Fruit fly (Drosophila melanogaster) whole organism, embryonic: ENCODE results near the gene Rpn9.

Experiments
- Bteb2 ChIP-seq: fragments of 200-800 bp; sonication (Bioruptor generic); optimal IDR thresholded peaks from 2 replicates; lab custom pipeline; 2016; ENCODE audit warnings: missing biosample characterization, missing genetic modification characterization
- C15 ChIP-seq: fragments of 200-800 bp; sonication (Bioruptor generic); IDR thresholded peaks from 3 replicates; pipeline ENCODE4 v1.3.6; 2022; ENCODE audit warnings: missing biosample characterization, missing genetic modification characterization
- CG10147 ChIP-seq: fragments of 200-800 bp; sonication (Bioruptor generic); optimal IDR thresholded peaks from 2 replicates; lab custom pipeline; 2019; ENCODE audit warnings: missing biosample characterization, mild to moderate bottlenecking, missing genetic modification characterization, moderate library complexity
- CG10462 ChIP-seq: fragments of 200-800 bp; sonication (Bioruptor generic); optimal IDR thresholded peaks from 2 replicates; lab custom pipeline; 2016; ENCODE audit warnings: missing biosample characterization, missing genetic modification characterization
- CG11398 ChIP-seq: fragments of 200-800 bp; sonication (Bioruptor generic); optimal IDR thresholded peaks from 2 replicates; lab custom pipeline; 2016; ENCODE audit warnings: missing biosample characterization, missing genetic modification characterization
- CG1233 ChIP-seq: fragments of 200-800 bp; sonication (Bioruptor generic); optimal IDR thresholded peaks from 4 replicates; lab custom pipeline; 2018; ENCODE audit warnings: missing biosample characterization, mild to moderate bottlenecking, missing genetic modification characterization
- CG12942 ChIP-seq: fragments of 200-800 bp; sonication (Bioruptor generic); optimal IDR thresholded peaks from 3 replicates; lab custom pipeline; 2016; ENCODE audit warnings: missing biosample characterization, missing genetic modification characterization
- CG13424 ChIP-seq: fragments of 200-800 bp; sonication (Bioruptor generic); optimal IDR thresholded peaks from 2 replicates; lab custom pipeline; 2019; ENCODE audit warnings: missing biosample characterization, mild to moderate bottlenecking, missing genetic modification characterization, moderate library complexity
- CG14667 ChIP-seq: fragments of 200-800 bp; sonication (Bioruptor generic); IDR thresholded peaks from 2 replicates; pipeline ENCODE4 v1.3.6; 2022; ENCODE audit warnings: missing biosample characterization, missing genetic modification characterization
- CG14710 ChIP-seq: fragments of 200-800 bp; sonication (Bioruptor generic); optimal IDR thresholded peaks from 3 replicates; lab custom pipeline; 2019; ENCODE audit warnings: missing biosample characterization, mild to moderate bottlenecking, missing genetic modification characterization, moderate library complexity
- CG17385 ChIP-seq: fragments of 200-800 bp; sonication (Bioruptor generic); optimal IDR thresholded peaks from 3 replicates; lab custom pipeline; 2018; ENCODE audit warnings: missing biosample characterization, mild to moderate bottlenecking, missing genetic modification characterization
- CG3407 ChIP-seq: fragments of 200-800 bp; sonication (Bioruptor generic); optimal IDR thresholded peaks from 2 replicates; lab custom pipeline; 2018; ENCODE audit warnings: missing biosample characterization, mild to moderate bottlenecking, missing genetic modification characterization
- CG4360 ChIP-seq: fragments of 200-800 bp; sonication (Bioruptor generic); IDR thresholded peaks from 2 replicates; pipeline ENCODE4 v1.3.6; 2022; ENCODE audit warnings: missing biosample characterization, missing genetic modification characterization
- CG7271 ChIP-seq: fragments of 200-800 bp; sonication (Bioruptor generic); optimal IDR thresholded peaks from 2 replicates; lab custom pipeline; 2018; ENCODE audit warnings: missing biosample characterization, mild to moderate bottlenecking, missing genetic modification characterization, moderate library complexity
- CG7556 ChIP-seq: fragments of 200-800 bp; sonication (Bioruptor generic); optimal IDR thresholded peaks from 2 replicates; lab custom pipeline; 2017; ENCODE audit warnings: missing biosample characterization, mild to moderate bottlenecking, missing genetic modification characterization
- CG7928 ChIP-seq: fragments of 200-800 bp; sonication (Bioruptor generic); optimal IDR thresholded peaks from 2 replicates; lab custom pipeline; 2017; ENCODE audit warnings: missing biosample characterization, mild to moderate bottlenecking, missing genetic modification characterization
- CG8290 ChIP-seq, 3 experiments: fragments of 200-800 bp; sonication (Bioruptor generic); optimal IDR thresholded peaks; 2 replicates each; lab custom pipeline; 2016 to 2019; ENCODE audit warnings: missing biosample characterization in 3 of 3, missing genetic modification characterization in 3 of 3, mild to moderate bottlenecking in 2 of 3, moderate library complexity in 1 of 3
- CG8359 ChIP-seq: fragments of 200-800 bp; sonication (Bioruptor generic); optimal IDR thresholded peaks from 2 replicates; lab custom pipeline; 2017; ENCODE audit warnings: missing biosample characterization, mild to moderate bottlenecking, missing genetic modification characterization, borderline replicate concordance
- CG9437 ChIP-seq: fragments of 200-800 bp; sonication (Bioruptor generic); optimal IDR thresholded peaks from 2 replicates; lab custom pipeline; 2018; ENCODE audit warnings: missing biosample characterization, mild to moderate bottlenecking, missing genetic modification characterization
- CG9876 ChIP-seq: fragments of 200-800 bp; sonication (Bioruptor generic); optimal IDR thresholded peaks from 2 replicates; lab custom pipeline; 2016; ENCODE audit warnings: missing biosample characterization, missing genetic modification characterization
- Dad ChIP-seq: fragments of 200-800 bp; sonication (Bioruptor generic); optimal IDR thresholded peaks from 3 replicates; lab custom pipeline; 2016; ENCODE audit warnings: missing biosample characterization, missing genetic modification characterization
- Deaf1 ChIP-seq: fragments of 200-800 bp; optimal IDR thresholded peaks from 3 replicates; lab custom pipeline; 2019; ENCODE audit warnings: missing biosample characterization, mild to moderate bottlenecking, missing genetic modification characterization, moderate library complexity
- HLH3B ChIP-seq: fragments of 200-800 bp; sonication (Bioruptor generic); IDR thresholded peaks from 2 replicates; pipeline ENCODE4 v1.3.6; 2022; ENCODE audit warnings: missing biosample characterization, missing genetic modification characterization
- HLH54F ChIP-seq: fragments of 200-800 bp; sonication (Bioruptor generic); optimal IDR thresholded peaks from 3 replicates; lab custom pipeline; 2016; ENCODE audit warnings: missing biosample characterization, missing genetic modification characterization
- Hey ChIP-seq: fragments of 200-800 bp; sonication (Bioruptor generic); optimal IDR thresholded peaks from 3 replicates; lab custom pipeline; 2018; ENCODE audit warnings: missing biosample characterization, mild to moderate bottlenecking, missing genetic modification characterization
- MTF-1 ChIP-seq: fragments of 200-800 bp; sonication (Bioruptor generic); optimal IDR thresholded peaks from 2 replicates; lab custom pipeline; 2018; ENCODE audit warnings: missing biosample characterization, mild to moderate bottlenecking, missing genetic modification characterization, borderline replicate concordance
- Neu2 ChIP-seq: fragments of 200-800 bp; sonication (Bioruptor generic); optimal IDR thresholded peaks from 3 replicates; lab custom pipeline; 2016; ENCODE audit warnings: missing biosample characterization, missing genetic modification characterization, borderline replicate concordance
- Oaz ChIP-seq: fragments of 200-800 bp; sonication (Bioruptor generic); IDR thresholded peaks from 2 replicates; pipeline ENCODE4 v1.3.6; 2022; ENCODE audit warnings: missing biosample characterization, missing genetic modification characterization
- Ravus ChIP-seq: fragments of 200-800 bp; sonication (Bioruptor generic); IDR thresholded peaks from 2 replicates; pipeline ENCODE4 v1.3.6; 2022; ENCODE audit warnings: missing biosample characterization, missing genetic modification characterization
- Spps ChIP-seq: fragments of 200-800 bp; sonication (Bioruptor generic); optimal IDR thresholded peaks from 2 replicates; lab custom pipeline; 2018; ENCODE audit warnings: missing biosample characterization, mild to moderate bottlenecking, missing genetic modification characterization
- Trl ChIP-seq, 3 experiments: fragments of >200 bp in 2 of 3; fragments of 200-800 bp in 1 of 3; sonication (Bioruptor generic) in 1 of 3; optimal IDR thresholded peaks; 2 replicates in 1 of 3; 3 replicates in 2 of 3; lab custom pipeline; 2016 to 2017; ENCODE audit warnings: missing biosample characterization in 1 of 3, missing genetic modification characterization in 1 of 3
- ash1 ChIP-seq: fragments of 200-800 bp; sonication (Bioruptor generic); optimal IDR thresholded peaks from 2 replicates; lab custom pipeline; 2018; ENCODE audit warnings: missing biosample characterization, mild to moderate bottlenecking, missing genetic modification characterization
- chinmo ChIP-seq: fragments of 200-800 bp; sonication (Bioruptor generic); IDR thresholded peaks from 4 replicates; pipeline ENCODE4 v1.3.6; 2022; ENCODE audit warnings: missing biosample characterization, missing genetic modification characterization; ENCODE audit not compliant: partially characterized antibody
- disco-r ChIP-seq: fragments of 200-800 bp; sonication (Bioruptor generic); optimal IDR thresholded peaks from 2 replicates; lab custom pipeline; 2016; ENCODE audit warnings: missing biosample characterization, missing genetic modification characterization
- en ChIP-seq: fragments of 200-800 bp; sonication (Bioruptor generic); optimal IDR thresholded peaks from 2 replicates; lab custom pipeline; 2016; ENCODE audit warnings: missing biosample characterization, missing genetic modification characterization
- her ChIP-seq: fragments of 200-800 bp; sonication (Bioruptor generic); optimal IDR thresholded peaks from 2 replicates; lab custom pipeline; 2016; ENCODE audit warnings: missing biosample characterization, missing genetic modification characterization
- ken ChIP-seq: fragments of 200-800 bp; sonication (Bioruptor generic); IDR thresholded peaks from 3 replicates; pipeline ENCODE4 v1.3.6; 2022; ENCODE audit warnings: missing biosample characterization, missing genetic modification characterization
- knrl ChIP-seq: fragments of 200-800 bp; sonication (Bioruptor generic); IDR thresholded peaks from 3 replicates; pipeline ENCODE4 v1.3.6; 2022; ENCODE audit warnings: missing biosample characterization, missing genetic modification characterization; ENCODE audit not compliant: partially characterized antibody
- lilli ChIP-seq: fragments of 200-800 bp; sonication (Bioruptor generic); optimal IDR thresholded peaks from 3 replicates; lab custom pipeline; 2016; ENCODE audit warnings: missing biosample characterization, missing genetic modification characterization
- nau ChIP-seq: fragments of 200-800 bp; sonication (Bioruptor generic); optimal IDR thresholded peaks from 3 replicates; lab custom pipeline; 2017; ENCODE audit warnings: missing biosample characterization, mild to moderate bottlenecking, missing genetic modification characterization, missing genetic modification reagents
- org-1 ChIP-seq: fragments of 200-800 bp; sonication (Bioruptor generic); optimal IDR thresholded peaks from 2 replicates; lab custom pipeline; 2017; ENCODE audit warnings: missing biosample characterization, missing genetic modification characterization
- prd ChIP-seq, 3 experiments: fragments of >200 bp in 2 of 3; fragments of 200-800 bp in 1 of 3; sonication (Bioruptor generic) in 1 of 3; optimal IDR thresholded peaks in 2 of 3; IDR thresholded peaks in 1 of 3; 2 replicates in 2 of 3; 3 replicates in 1 of 3; pipeline versions ENCODE4 v1.3.6 to Lab custom; 2017 to 2022; ENCODE audit warnings: missing biosample characterization in 1 of 3, missing genetic modification characterization in 1 of 3
- sim ChIP-seq: fragments of 200-800 bp; sonication (Bioruptor generic); IDR thresholded peaks from 2 replicates; pipeline ENCODE4 v1.3.6; 2022; ENCODE audit warnings: missing biosample characterization, missing genetic modification characterization
- tin ChIP-seq: fragments of 200-800 bp; sonication (Bioruptor generic); optimal IDR thresholded peaks from 3 replicates; lab custom pipeline; 2016; ENCODE audit warnings: missing biosample characterization, missing genetic modification characterization
- ttk ChIP-seq: fragments of 200-800 bp; sonication (Bioruptor generic); IDR thresholded peaks from 2 replicates; pipeline ENCODE4 v2.1.2; 2022; ENCODE audit warnings: missing biosample characterization, missing genetic modification characterization
- twi ChIP-seq: fragments of 200-800 bp; optimal IDR thresholded peaks from 2 replicates; lab custom pipeline; 2019; ENCODE audit warnings: missing biosample characterization, mild to moderate bottlenecking, missing genetic modification characterization, moderate library complexity
- vnd ChIP-seq: fragments of 200-800 bp; sonication (Bioruptor generic); IDR thresholded peaks from 3 replicates; pipeline ENCODE4 v1.3.6; 2022; ENCODE audit warnings: missing biosample characterization, missing genetic modification characterization; ENCODE audit not compliant: partially characterized antibody
- wdn ChIP-seq: fragments of 200-800 bp; sonication (Bioruptor generic); IDR thresholded peaks from 2 replicates; pipeline ENCODE4 v1.3.6; 2022; ENCODE audit warnings: missing biosample characterization, missing genetic modification characterization
- zen ChIP-seq: fragments of 200-800 bp; sonication (Bioruptor generic); optimal IDR thresholded peaks from 3 replicates; lab custom pipeline; 2018; ENCODE audit warnings: missing biosample characterization, mild to moderate bottlenecking, missing genetic modification characterization, moderate library complexity

The Rpn9 gene

dm6 chr3R:23713901-23714300, 19.4 kb downstream of the Rpn9 start (continued):
- TF ChIP-seq knrl (GFP tag; lab: Robert Waterston, UW) (no peak), CG8359 (GFP tag; lab: Kevin White, UChicago) (no peak), CG1233 (peak; percentile 56), lilli (peak; percentile 49), CG12942 (peak; percentile 40), ken (peak; percentile 75; the same call in 2 of the 3 replicates), CG10147 (GFP tag; lab: Kevin White, UChicago) (no peak), CG9876 (GFP tag; lab: Kevin White, UChicago) (no peak), her (no peak), CG10462 (GFP tag; lab: Kevin White, UChicago) (peak; percentile 50), disco-r (GFP tag; lab: Kevin White, UChicago) (peak; percentile 0), tin (GFP tag; lab: Kevin White, UChicago) (peak; percentile 71), Hey (tag; lab: Kevin White, UChicago) (no peak), zen (peak; percentile 79), Spps (tag; lab: Kevin White, UChicago) (peak; percentile 33), Deaf1 (tag; lab: Kevin White, UChicago) (peak; percentile 4), org-1 (GFP tag; lab: Kevin White, UChicago) (peak; percentile 18), CG17385 (GFP tag; lab: Kevin White, UChicago) (peak; percentile 58), CG7271 (peak; percentile 34), prd (optimal IDR thresholded peaks at IDR 0.05; lab: Kevin White, UChicago) (no peak), prd (GFP tag; IDR thresholded peaks at IDR 0.05; lab: Robert Waterston, UW) (peak; percentile 77), ttk (GFP tag; lab: Robert Waterston, UW) (peak; percentile 70), HLH3B (peak; percentile 9; the same call in 1 of the 2 replicates), CG9437 (peak; percentile 22), vnd (GFP tag; lab: Robert Waterston, UW) (no peak), CG14710 (tag; lab: Kevin White, UChicago) (peak; percentile 68), Trl (optimal IDR thresholded peaks at IDR 0.05; lab: Kevin White, UChicago) (no peak), Trl (GFP tag; optimal IDR thresholded peaks at IDR 0.05; lab: Kevin White, UChicago) (peak; percentile 49), CG7928 (GFP tag; lab: Kevin White, UChicago) (no peak), nau (peak; percentile 82), chinmo (GFP tag; lab: Robert Waterston, UW) (no peak), HLH54F (GFP tag; lab: Kevin White, UChicago) (peak; percentile 9), MTF-1 (GFP tag; lab: Kevin White, UChicago) (no peak), CG14667 (peak; percentile 31), en (GFP tag; lab: Kevin White, UChicago) (no peak), Neu2 (GFP tag; lab: Kevin White, UChicago) (no peak), Oaz (GFP tag; lab: Robert Waterston, UW) (peak; percentile 54), CG11398 (no peak), CG3407 (GFP tag; lab: Kevin White, UChicago) (peak; percentile 60), CG8290 (GFP tag; optimal IDR thresholded peaks at IDR 0.05; lab: Kevin White, UChicago) (peak; percentile 15), CG8290 (tag; optimal IDR thresholded peaks at IDR 0.05; lab: Kevin White, UChicago) (peak in 1 of 2 experiments; percentile 59), sim (GFP tag; lab: Robert Waterston, UW) (no peak), CG7556 (GFP tag; lab: Kevin White, UChicago) (peak; percentile 45), CG4360 (peak; percentile 28; the same call in 1 of the 2 replicates), C15 (GFP tag; lab: Robert Waterston, UW) (no peak), wdn (GFP tag; lab: Robert Waterston, UW) (0 out of 2 replicates have a peak, but pooled peaks have one; percentile 27), Dad (GFP tag; lab: Kevin White, UChicago) (peak; percentile 51), twi (tag; lab: Kevin White, UChicago) (peak; percentile 31), Bteb2 (peak; percentile 50), ash1 (GFP tag; lab: Kevin White, UChicago) (no peak), Ravus (GFP tag; lab: Robert Waterston, UW) (no peak), CG13424 (tag; lab: Kevin White, UChicago) (peak; percentile 66)
